Fruit fly (Drosophila melanogaster) ovary, adult (tissue): ENCODE measurements around the gene CG32645.
A peak's percentile ranks its signal among the peaks of the same experiment; 100 is the strongest.

Experiments
- CG17801 ChIP-seq: fragments of 200-800 bp; optimal IDR thresholded peaks from 2 replicates; lab custom pipeline; 2019; ENCODE audit warnings: missing biosample characterization, mild to moderate bottlenecking, missing genetic modification characterization, moderate library complexity; ENCODE audit not compliant: partially characterized antibody

CG32645 gene

dm6 chrX:13116438-13117243 lies 22.4 kb upstream of the CG32645 start:
- no peak for TF ChIP-seq CG17801 (GFP tag; lab: Kevin White, UChicago)

- TF ChIP-seq CG17801 (GFP tag; lab: Kevin White, UChicago): no peak
Measured at dm6 chrX:13125559-13125958, 13.4 kb upstream of the CG32645 start.

DNA sequence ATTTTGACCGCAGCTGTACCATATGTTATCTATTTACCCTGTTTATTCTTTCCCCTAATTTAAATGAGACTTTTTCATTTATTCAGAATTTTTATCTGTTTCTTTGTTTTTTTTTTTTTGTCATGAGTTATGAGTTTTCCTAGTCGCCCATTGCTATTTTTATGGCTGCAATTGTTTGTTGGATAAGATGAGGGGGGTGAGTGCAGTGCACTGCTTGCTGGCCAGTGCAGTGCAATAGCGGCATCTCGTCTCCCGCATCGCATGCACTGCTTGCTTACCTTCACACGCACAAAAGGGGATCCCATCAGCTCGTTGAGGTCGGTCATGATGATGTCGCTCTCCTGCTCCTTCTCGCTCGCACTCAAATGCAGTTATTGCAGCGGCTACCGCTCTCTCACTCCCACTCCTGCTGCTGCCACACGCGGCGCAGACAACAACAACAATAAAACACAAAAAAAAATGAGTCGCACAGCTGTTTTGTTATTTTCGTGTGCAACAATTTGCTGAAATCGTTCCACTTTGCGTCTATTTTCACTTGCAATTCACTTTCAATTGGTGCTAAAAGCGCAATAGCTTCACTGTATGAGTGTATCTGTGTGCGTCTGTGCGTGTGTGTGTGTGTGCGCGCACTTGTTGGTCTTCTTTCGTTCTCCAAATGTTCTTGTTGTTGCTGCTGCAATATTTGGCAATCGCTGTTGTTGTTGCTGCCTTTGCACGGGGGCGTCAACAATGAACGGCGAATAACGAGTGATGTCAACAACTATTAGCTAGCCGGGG lies 10.8 kb upstream of the CG32645 start:
- no peak for TF ChIP-seq CG17801 (GFP tag; lab: Kevin White, UChicago)

dm6 chrX:13128750-13129152 lies 10.2 kb upstream of the CG32645 start, which contains the start of the genes CG32638, CG15717 and MFS10:
CG32638 (minus strand) TSS chrX:13128794.
CG15717 (plus strand) TSS chrX:13128952.
MFS10 (plus strand) TSS chrX:13129018.
- peak; percentile 0 for TF ChIP-seq CG17801 (GFP tag; lab: Kevin White, UChicago)

DNA sequence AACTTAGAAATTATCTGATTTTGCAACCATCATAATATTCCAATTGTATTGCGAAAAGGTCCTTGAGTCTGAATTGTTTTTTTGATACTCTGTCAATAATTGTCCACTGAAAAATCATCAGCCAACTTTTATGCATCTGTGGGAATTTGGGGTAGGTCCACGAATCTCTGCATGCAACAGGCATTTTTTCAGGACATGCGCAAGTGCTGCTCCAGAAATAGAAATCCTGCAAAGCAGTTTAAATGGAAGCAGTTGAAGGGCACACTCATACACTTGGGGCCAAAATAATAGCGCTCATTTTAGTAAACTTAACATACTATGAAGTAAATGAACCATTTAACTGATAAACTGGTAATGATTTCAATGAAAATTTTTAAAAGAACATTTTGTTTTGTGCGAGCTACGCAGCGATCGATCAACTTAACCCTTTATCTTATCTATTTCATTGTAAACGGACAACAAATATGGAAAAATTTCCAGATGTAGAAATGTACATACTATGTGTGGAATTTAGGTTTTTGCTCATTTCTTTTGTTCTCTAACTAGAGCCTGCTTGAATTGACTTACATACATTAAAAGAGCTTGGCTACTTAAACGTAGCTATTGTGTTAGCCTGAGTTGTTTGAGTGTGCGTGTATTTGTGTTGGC lies 8.7 kb upstream of the CG32645 start:
- no peak for TF ChIP-seq CG17801 (GFP tag; lab: Kevin White, UChicago)

DNA sequence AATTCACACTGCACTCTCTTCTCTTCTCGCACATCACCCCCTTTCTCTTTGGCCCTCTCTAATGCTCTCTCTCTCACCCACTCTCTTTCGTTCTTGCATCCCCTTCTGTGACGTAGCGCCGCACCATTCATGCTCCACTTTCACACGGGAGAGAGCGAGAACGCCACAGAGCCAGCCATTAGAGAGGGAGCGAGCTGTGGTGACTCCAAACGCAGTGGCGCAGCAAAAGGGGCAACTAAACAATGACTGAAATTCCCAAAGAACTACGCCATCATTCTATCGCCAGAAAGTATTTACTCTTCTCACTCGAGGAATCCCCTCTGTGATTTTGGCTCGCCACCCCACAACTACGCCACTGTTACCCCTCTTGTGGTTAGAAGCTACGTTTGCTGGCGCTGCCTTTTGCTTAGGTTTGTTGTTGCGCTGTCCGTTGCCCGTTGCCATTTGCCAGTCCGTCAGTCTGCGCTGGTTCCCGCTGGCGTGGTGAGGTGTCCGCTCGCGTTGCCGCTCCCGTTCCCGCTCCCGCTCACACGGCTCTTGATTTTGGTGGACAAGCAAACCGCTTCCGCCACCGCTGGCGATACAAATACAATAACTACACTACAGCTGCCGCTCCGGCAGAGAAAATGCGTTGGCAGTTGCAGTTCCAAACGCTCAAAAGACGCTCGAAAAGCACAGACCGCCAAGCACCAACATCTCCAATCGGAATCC lies 7.8 kb upstream of the CG32645 start:
- peak; percentile 95 for TF ChIP-seq CG17801 (GFP tag; lab: Kevin White, UChicago)

- no peak for TF ChIP-seq CG17801 (GFP tag; lab: Kevin White, UChicago)
Measured at dm6 chrX:13134811-13135210, 4.2 kb upstream of the CG32645 start.

dm6 chrX:13135702-13136101 lies 3.3 kb upstream of the CG32645 start:
- TF ChIP-seq CG17801 (GFP tag; lab: Kevin White, UChicago): no peak

dm6 chrX:13136939-13137697 lies 1.9 kb upstream of the CG32645 start:
- TF ChIP-seq CG17801 (GFP tag; lab: Kevin White, UChicago): no peak

DNA sequence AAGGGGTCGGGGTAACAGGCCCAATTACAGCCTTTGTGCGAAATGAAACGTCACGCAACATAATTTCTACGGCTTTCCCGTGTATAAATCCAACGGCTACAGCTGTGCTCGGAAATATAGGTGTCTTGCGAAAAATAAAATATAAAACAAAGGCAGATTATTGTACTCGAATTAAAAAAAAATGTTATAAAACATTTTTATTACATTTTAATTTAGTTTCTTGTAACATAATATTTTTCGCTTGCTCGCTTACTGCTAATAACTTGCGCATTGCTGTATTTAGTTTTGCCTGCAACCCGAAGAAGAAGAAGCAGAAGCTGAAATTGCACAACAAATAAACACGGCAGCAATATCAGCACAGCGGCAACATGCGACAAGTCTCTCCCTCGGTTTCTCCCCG lies 4.1 kb downstream of the CG32645 start:
- TF ChIP-seq CG17801 (GFP tag; lab: Kevin White, UChicago): no peak

DNA sequence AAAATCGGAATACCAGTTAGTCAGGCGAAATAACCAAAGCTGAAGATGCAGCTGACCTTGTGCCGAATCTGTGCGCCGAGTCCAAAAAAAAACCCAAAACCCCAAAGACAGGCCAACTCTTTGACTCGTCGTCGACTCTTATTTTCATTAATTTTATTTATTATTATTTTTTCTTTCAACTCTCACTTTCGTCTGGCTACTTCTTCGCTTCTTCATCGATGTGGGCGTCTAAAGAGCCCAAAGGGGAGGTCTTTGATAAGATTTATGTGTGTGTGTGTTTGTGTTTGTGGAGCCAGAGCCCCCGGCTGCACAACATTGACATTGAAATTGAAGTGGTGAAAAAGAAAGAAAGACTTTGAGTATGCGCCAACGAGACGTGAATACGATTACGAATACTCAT lies 6.9 kb downstream of the CG32645 start:
- no peak for TF ChIP-seq CG17801 (GFP tag; lab: Kevin White, UChicago)

DNA sequence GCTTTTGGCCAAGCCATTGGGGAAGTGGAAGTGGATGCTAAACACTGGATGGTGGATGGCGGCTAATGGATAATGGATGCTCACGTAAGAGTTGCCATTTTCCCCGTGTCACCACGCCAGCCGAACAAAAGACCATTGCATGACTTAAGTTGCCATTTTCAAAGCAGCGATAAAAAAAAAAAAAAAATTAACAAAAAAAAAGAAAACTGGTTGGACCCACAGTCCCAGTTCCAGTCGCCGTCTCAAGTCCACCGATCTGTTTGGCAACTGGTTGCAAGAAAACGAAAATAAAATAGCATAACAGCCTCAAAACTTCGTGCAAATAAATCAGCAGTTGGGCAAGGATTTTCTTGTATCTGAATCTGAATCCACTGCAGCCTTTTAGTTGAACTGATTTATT lies 10.1 kb downstream of the CG32645 start:
- TF ChIP-seq CG17801 (GFP tag; lab: Kevin White, UChicago): no peak

dm6 chrX:13154783-13155182 lies 15.8 kb downstream of the CG32645 start, which contains the start of the genes CG4318 and CG4332:
CG4318 (minus strand) TSS chrX:13154924.
CG4332 (plus strand) TSS chrX:13155038.
- TF ChIP-seq CG17801 (GFP tag; lab: Kevin White, UChicago): peak; percentile 6

DNA sequence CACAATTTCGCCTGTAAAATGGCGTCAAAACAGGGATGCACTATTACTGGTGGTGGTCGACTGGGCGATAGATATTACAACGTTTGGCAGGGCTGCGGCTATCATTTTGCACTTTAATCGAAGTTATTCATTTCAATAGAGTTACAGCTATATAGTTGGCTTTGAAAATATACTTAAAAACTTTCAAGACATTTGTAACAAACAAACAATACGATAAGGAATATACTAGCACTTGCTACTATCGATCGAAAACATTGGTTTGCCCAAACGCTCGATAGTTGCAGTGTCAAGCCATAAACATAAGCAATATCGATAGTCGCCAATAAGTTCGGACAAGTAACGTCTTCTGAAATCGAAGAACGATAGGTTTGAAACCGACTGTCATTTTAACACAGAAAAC lies 20.5 kb downstream of the CG32645 start, which contains the start of the genes Bap60 and CG12096:
Bap60 (minus strand) TSS at position 28 of the 400 bp plus-strand sequence.
CG12096 (plus strand) TSS at position 124 of the 400 bp plus-strand sequence.
- TF ChIP-seq CG17801 (GFP tag; lab: Kevin White, UChicago): peak; percentile 86
